Fruit fly (Drosophila melanogaster) whole organism, embryonic: ENCODE measurements around the gene Pdhb.
A peak's percentile ranks its signal among the peaks of the same experiment; 100 is the strongest.

Source experiments
- Antp ChIP-seq: fragments of 200-800 bp; sonication (Bioruptor generic); optimal IDR thresholded peaks from 3 replicates; lab custom pipeline; 2016; ENCODE audit warnings: missing biosample characterization, missing genetic modification characterization
- Atf3 ChIP-seq: fragments of 200-800 bp; sonication (Bioruptor generic); optimal IDR thresholded peaks from 3 replicates; lab custom pipeline; 2016; ENCODE audit warnings: missing biosample characterization, missing genetic modification characterization
- B-H2 ChIP-seq: fragments of 200-800 bp; sonication (Bioruptor generic); optimal IDR thresholded peaks from 2 replicates; lab custom pipeline; 2018; ENCODE audit warnings: missing biosample characterization, mild to moderate bottlenecking, missing genetic modification characterization
- CG10565 ChIP-seq: fragments of 200-800 bp; sonication (Bioruptor generic); optimal IDR thresholded peaks from 3 replicates; lab custom pipeline; 2016; ENCODE audit warnings: missing biosample characterization, mild to moderate bottlenecking, missing genetic modification characterization
- CG12104 ChIP-seq: fragments of 200-800 bp; sonication (Bioruptor generic); optimal IDR thresholded peaks from 3 replicates; lab custom pipeline; 2016; ENCODE audit warnings: missing biosample characterization, missing genetic modification characterization
- CG13123 ChIP-seq: fragments of 200-800 bp; sonication (Bioruptor generic); optimal IDR thresholded peaks from 2 replicates; lab custom pipeline; 2016; ENCODE audit warnings: missing biosample characterization, missing genetic modification characterization
- CG13624 ChIP-seq: fragments of 200-800 bp; sonication (Bioruptor generic); optimal IDR thresholded peaks from 2 replicates; lab custom pipeline; 2016; ENCODE audit warnings: missing biosample characterization, missing genetic modification characterization
- CG14050 ChIP-seq: fragments of 200-800 bp; sonication (Bioruptor generic); IDR thresholded peaks from 3 replicates; pipeline ENCODE4 v1.3.6; 2022; ENCODE audit warnings: missing biosample characterization, missing genetic modification characterization
- CG15601 ChIP-seq: fragments of 200-800 bp; sonication (Bioruptor generic); optimal IDR thresholded peaks from 3 replicates; lab custom pipeline; 2019; ENCODE audit warnings: missing biosample characterization, mild to moderate bottlenecking, missing genetic modification characterization, moderate library complexity
- CG18262 ChIP-seq: fragments of 200-800 bp; optimal IDR thresholded peaks from 3 replicates; lab custom pipeline; 2019; ENCODE audit warnings: missing biosample characterization, mild to moderate bottlenecking, missing genetic modification characterization, moderate library complexity
- CG18619 ChIP-seq: fragments of 200-800 bp; sonication (Bioruptor generic); optimal IDR thresholded peaks from 3 replicates; lab custom pipeline; 2017; ENCODE audit warnings: missing biosample characterization, mild to moderate bottlenecking, missing genetic modification characterization
- CG18764 ChIP-seq: fragments of 200-800 bp; sonication (Bioruptor generic); optimal IDR thresholded peaks from 3 replicates; lab custom pipeline; 2016; ENCODE audit warnings: missing biosample characterization, missing genetic modification characterization
- CG31365 ChIP-seq: fragments of 200-800 bp; sonication (Bioruptor generic); optimal IDR thresholded peaks from 2 replicates; lab custom pipeline; 2018; ENCODE audit warnings: missing biosample characterization, mild to moderate bottlenecking, missing genetic modification characterization
- CG33213 ChIP-seq: fragments of 200-800 bp; sonication (Bioruptor generic); optimal IDR thresholded peaks from 3 replicates; lab custom pipeline; 2016; ENCODE audit warnings: missing biosample characterization, missing genetic modification characterization
- CG33557 ChIP-seq: fragments of 200-800 bp; sonication (Bioruptor generic); optimal IDR thresholded peaks from 2 replicates; lab custom pipeline; 2019; ENCODE audit warnings: missing biosample characterization, mild to moderate bottlenecking, missing genetic modification characterization, moderate library complexity
- CG42726 ChIP-seq: fragments of 200-800 bp; sonication (Bioruptor generic); IDR thresholded peaks from 2 replicates; pipeline ENCODE4 v1.3.6; 2022; ENCODE audit warnings: missing biosample characterization, missing genetic modification characterization; ENCODE audit not compliant: partially characterized antibody
- CG7745 ChIP-seq: fragments of 200-800 bp; sonication (Bioruptor generic); optimal IDR thresholded peaks from 2 replicates; lab custom pipeline; 2018; ENCODE audit warnings: missing biosample characterization, mild to moderate bottlenecking, missing genetic modification characterization, moderate library complexity
- CG7928 ChIP-seq: fragments of 200-800 bp; sonication (Bioruptor generic); optimal IDR thresholded peaks from 2 replicates; lab custom pipeline; 2017; ENCODE audit warnings: missing biosample characterization, mild to moderate bottlenecking, missing genetic modification characterization
- CG9215 ChIP-seq: fragments of 200-800 bp; sonication (Bioruptor generic); IDR thresholded peaks from 2 replicates; pipeline ENCODE4 v1.3.6; 2022; ENCODE audit warnings: missing biosample characterization, missing genetic modification characterization
- CG9817 ChIP-seq: fragments of 200-800 bp; sonication (Bioruptor generic); optimal IDR thresholded peaks from 2 replicates; lab custom pipeline; 2018; ENCODE audit warnings: missing biosample characterization, mild to moderate bottlenecking, missing genetic modification characterization, moderate library complexity
- CrebB ChIP-seq: fragments of 200-800 bp; sonication (Bioruptor generic); optimal IDR thresholded peaks from 3 replicates; lab custom pipeline; 2018; ENCODE audit warnings: missing biosample characterization, mild to moderate bottlenecking, missing genetic modification characterization
- Drgx ChIP-seq: fragments of 200-800 bp; sonication (Bioruptor generic); IDR thresholded peaks from 2 replicates; pipeline ENCODE4 v1.3.6; 2022; ENCODE audit warnings: missing biosample characterization, missing genetic modification characterization
- H15 ChIP-seq: fragments of 200-800 bp; sonication (Bioruptor generic); IDR thresholded peaks from 3 replicates; pipeline ENCODE4 v1.3.6; 2022; ENCODE audit warnings: missing biosample characterization, missing genetic modification characterization
- Hmr ChIP-seq: fragments of 200-800 bp; sonication (Bioruptor generic); optimal IDR thresholded peaks from 3 replicates; lab custom pipeline; 2017; ENCODE audit warnings: mild to moderate bottlenecking, missing biosample characterization, missing genetic modification reagents, missing genetic modification characterization
- Lim3 ChIP-seq: fragments of 200-800 bp; sonication (Bioruptor generic); IDR thresholded peaks from 2 replicates; pipeline ENCODE4 v1.3.6; 2022; ENCODE audit warnings: missing biosample characterization, missing genetic modification characterization
- MESR4 ChIP-seq: fragments of 200-800 bp; sonication (Bioruptor generic); optimal IDR thresholded peaks from 2 replicates; lab custom pipeline; 2018; ENCODE audit warnings: missing biosample characterization, mild to moderate bottlenecking, missing genetic modification characterization, moderate library complexity
- NC2β ChIP-seq: fragments of 200-800 bp; sonication (Bioruptor generic); optimal IDR thresholded peaks from 2 replicates; lab custom pipeline; 2016; ENCODE audit warnings: missing biosample characterization, missing genetic modification characterization
- Six4 ChIP-seq: fragments of 200-800 bp; sonication (Bioruptor generic); optimal IDR thresholded peaks from 2 replicates; lab custom pipeline; 2016; ENCODE audit warnings: missing biosample characterization, missing genetic modification characterization
- Xrp1 ChIP-seq: fragments of 200-800 bp; sonication (Bioruptor generic); IDR thresholded peaks from 2 replicates; pipeline ENCODE4 v1.3.6; 2022; ENCODE audit warnings: missing biosample characterization, missing genetic modification characterization
- ab ChIP-seq: fragments of 200-800 bp; sonication (Bioruptor generic); optimal IDR thresholded peaks from 2 replicates; lab custom pipeline; 2016; ENCODE audit warnings: missing biosample characterization, missing genetic modification characterization
- aop ChIP-seq: fragments of 200-800 bp; sonication (Bioruptor generic); IDR thresholded peaks from 2 replicates; pipeline ENCODE4 v1.3.6; 2022; ENCODE audit warnings: missing biosample characterization, missing genetic modification characterization
- bcd ChIP-seq: fragments of 200-800 bp; sonication (Bioruptor generic); optimal IDR thresholded peaks from 2 replicates; lab custom pipeline; 2017; ENCODE audit warnings: missing biosample characterization, mild to moderate bottlenecking, missing genetic modification characterization
- cg ChIP-seq: fragments of 200-800 bp; sonication (Bioruptor generic); optimal IDR thresholded peaks from 3 replicates; lab custom pipeline; 2019; ENCODE audit warnings: missing biosample characterization, mild to moderate bottlenecking, missing genetic modification characterization, moderate library complexity
- crc ChIP-seq: fragments of 200-800 bp; sonication (Bioruptor generic); optimal IDR thresholded peaks from 2 replicates; lab custom pipeline; 2016; ENCODE audit warnings: missing biosample characterization, missing genetic modification characterization
- fd96Cb ChIP-seq: fragments of 200-800 bp; sonication (Bioruptor generic); optimal IDR thresholded peaks from 2 replicates; lab custom pipeline; 2018; ENCODE audit warnings: missing biosample characterization, mild to moderate bottlenecking, missing genetic modification characterization, moderate library complexity
- gcm ChIP-seq: fragments of 200-800 bp; sonication (Bioruptor generic); optimal IDR thresholded peaks from 2 replicates; lab custom pipeline; 2019; ENCODE audit warnings: missing biosample characterization, mild to moderate bottlenecking, missing genetic modification characterization, moderate library complexity
- hkb ChIP-seq, 2 experiments: fragments of 200-800 bp in 1 of 2; fragments of >200 bp in 1 of 2; sonication (Bioruptor generic) in 1 of 2; IDR thresholded peaks in 1 of 2; optimal IDR thresholded peaks in 1 of 2; 2 replicates each; pipeline versions ENCODE4 v1.3.6 to Lab custom; 2017 to 2022; ENCODE audit warnings: missing biosample characterization in 1 of 2, missing genetic modification characterization in 1 of 2
- jing ChIP-seq: fragments of 200-800 bp; sonication (Bioruptor generic); optimal IDR thresholded peaks from 2 replicates; lab custom pipeline; 2018; ENCODE audit warnings: missing biosample characterization, mild to moderate bottlenecking, missing genetic modification characterization
- nau ChIP-seq: fragments of 200-800 bp; sonication (Bioruptor generic); optimal IDR thresholded peaks from 3 replicates; lab custom pipeline; 2017; ENCODE audit warnings: missing biosample characterization, mild to moderate bottlenecking, missing genetic modification characterization, missing genetic modification reagents
- nmo ChIP-seq: fragments of 200-800 bp; sonication (Bioruptor generic); optimal IDR thresholded peaks from 2 replicates; lab custom pipeline; 2018; ENCODE audit warnings: missing biosample characterization, mild to moderate bottlenecking, missing genetic modification characterization, moderate library complexity
- odd ChIP-seq: fragments of 200-800 bp; sonication (Bioruptor generic); optimal IDR thresholded peaks from 2 replicates; lab custom pipeline; 2017; ENCODE audit warnings: missing biosample characterization, mild to moderate bottlenecking, missing genetic modification characterization
- pros ChIP-seq: fragments of 200-800 bp; sonication (Bioruptor generic); optimal IDR thresholded peaks from 3 replicates; lab custom pipeline; 2019; ENCODE audit warnings: missing biosample characterization, mild to moderate bottlenecking, missing genetic modification characterization, moderate library complexity
- sima ChIP-seq: fragments of 200-800 bp; sonication (Bioruptor generic); optimal IDR thresholded peaks from 2 replicates; lab custom pipeline; 2016; ENCODE audit warnings: missing biosample characterization, missing genetic modification characterization
- sqz ChIP-seq: fragments of 200-800 bp; sonication (Bioruptor generic); optimal IDR thresholded peaks from 3 replicates; lab custom pipeline; 2018; ENCODE audit warnings: missing biosample characterization, mild to moderate bottlenecking, missing genetic modification characterization
- tap ChIP-seq: fragments of 200-800 bp; optimal IDR thresholded peaks from 3 replicates; lab custom pipeline; 2019; ENCODE audit warnings: missing biosample characterization, mild to moderate bottlenecking, missing genetic modification characterization, moderate library complexity
- tx ChIP-seq: fragments of 200-800 bp; sonication (Bioruptor generic); optimal IDR thresholded peaks from 2 replicates; lab custom pipeline; 2016; ENCODE audit warnings: missing biosample characterization, missing genetic modification characterization
- unpg ChIP-seq: fragments of 200-800 bp; sonication (Bioruptor generic); optimal IDR thresholded peaks from 3 replicates; lab custom pipeline; 2018; ENCODE audit warnings: missing biosample characterization, mild to moderate bottlenecking, missing genetic modification characterization, moderate library complexity
- yki ChIP-seq: fragments of >200 bp; optimal IDR thresholded peaks from 3 replicates; lab custom pipeline; 2018

The Pdhb gene

dm6 chr3R:29083459-29084457 is 29.1 kb upstream of the Pdhb start (continued):
- TF ChIP-seq CG7745 (tag; lab: Kevin White, UChicago) (peak; percentile 86), CG13123 (GFP tag; lab: Kevin White, UChicago) (peak; percentile 38), CG18262 (peak; percentile 26), tap (tag; lab: Kevin White, UChicago) (peak; percentile 27), MESR4 (GFP tag; lab: Kevin White, UChicago) (no peak), jing (GFP tag; lab: Kevin White, UChicago) (no peak), unpg (GFP tag; lab: Kevin White, UChicago) (peak; percentile 10), CG18619 (GFP tag; lab: Kevin White, UChicago) (no peak), ab (GFP tag; lab: Kevin White, UChicago) (no peak), CG14050 (GFP tag; lab: Robert Waterston, UW) (no peak), cg (GFP tag; lab: Kevin White, UChicago) (peak; percentile 81), gcm (GFP tag; lab: Kevin White, UChicago) (peak; percentile 41), CG7928 (GFP tag; lab: Kevin White, UChicago) (no peak), pros (GFP tag; lab: Kevin White, UChicago) (peak; percentile 5), fd96Cb (tag; lab: Kevin White, UChicago) (no peak), yki (lab: Kevin White, UChicago) (no peak), tx (GFP tag; lab: Kevin White, UChicago) (no peak), CG9215 (no peak), odd (GFP tag; lab: Kevin White, UChicago) (peak; percentile 10), Antp (GFP tag; lab: Kevin White, UChicago) (no peak), nau (GFP tag; lab: Kevin White, UChicago) (peak; percentile 68), CG33557 (GFP tag; lab: Kevin White, UChicago) (peak; percentile 45), sqz (no peak), B-H2 (GFP tag; lab: Kevin White, UChicago) (no peak), Xrp1 (GFP tag; lab: Robert Waterston, UW) (peak; percentile 35; the same call in 1 of the 2 replicates), aop (0 out of 2 replicates have a peak, but pooled peaks have one; percentile 3), CG13624 (GFP tag; lab: Kevin White, UChicago) (no peak), Drgx (GFP tag; lab: Robert Waterston, UW) (0 out of 2 replicates have a peak, but pooled peaks have one; percentile 8), bcd (GFP tag; lab: Kevin White, UChicago) (no peak), H15 (GFP tag; lab: Robert Waterston, UW) (no peak), Six4 (no peak), sima (no peak), CG31365 (tag; lab: Kevin White, UChicago) (peak; percentile 1), CG18764 (GFP tag; lab: Kevin White, UChicago) (no peak), CG12104 (GFP tag; lab: Kevin White, UChicago) (no peak), CG9817 (tag; lab: Kevin White, UChicago) (no peak), crc (no peak), CG10565 (GFP tag; lab: Kevin White, UChicago) (no peak), CrebB (tag; lab: Kevin White, UChicago) (peak; percentile 17), CG33213 (no peak), Atf3 (no peak), NC2β (GFP tag; lab: Kevin White, UChicago) (no peak), CG42726 (GFP tag; lab: Robert Waterston, UW) (no peak), Hmr (no peak), nmo (GFP tag; lab: Kevin White, UChicago) (no peak), CG15601 (tag; lab: Kevin White, UChicago) (peak; percentile 38), Lim3 (GFP tag; lab: Robert Waterston, UW) (no peak), hkb (optimal IDR thresholded peaks at IDR 0.05; lab: Kevin White, UChicago) (no peak), hkb (GFP tag; IDR thresholded peaks at IDR 0.05; lab: Robert Waterston, UW) (0 out of 2 replicates have a peak, but pooled peaks have one; percentile 17)
